Worm (Caenorhabditis elegans) whole organism, L4 larva: Measurements from ENCODE around the gene Y75B8A.18.

Experiments used
- dmd-6 ChIP-seq: fragments of 200-800 bp; sonication (Bioruptor generic); IDR thresholded peaks from 2 replicates; pipeline ENCODE4 v1.3.6; 2022; ENCODE audit warnings: missing genetic modification reagents, missing genetic modification characterization, missing compliant biosample characterization
- snpc-4 ChIP-seq: fragments of 150-350 bp; optimal IDR thresholded peaks from 2 replicates; lab custom pipeline; 2014; ENCODE audit warnings: missing biosample characterization, missing genetic modification characterization

- TF ChIP-seq dmd-6 (no peak), snpc-4 (tag; lab: Kevin White, UChicago) (no peak)
These were observed 27.3 kb upstream of the Y75B8A.18 start for ce11 chrIII:12253342-12253741.
